Fruit fly (Drosophila melanogaster) S2 (cell line): ENCODE data around the gene Scgdelta.

Experiments
- CG8478 ChIP-seq: fragments of >200 bp; optimal IDR thresholded peaks from 2 replicates; lab custom pipeline; 2018
- CTCF ChIP-seq, 2 experiments: fragments of >200 bp; optimal IDR thresholded peaks; 2 replicates each; lab custom pipeline; 2018

The Scgdelta gene

dm6 chrX:1753938-1754566 is at the start of gene Scgdelta:
Gene Scgdelta, minus strand, starts transcription at chrX:1754065.
- TF ChIP-seq CG8478 (lab: Kevin White, UChicago): no peak
- no peak for TF ChIP-seq CTCF (optimal IDR thresholded peaks at IDR 0.05; lab: Kevin White, UChicago)

dm6 chrX:1793793-1794358 is 40.0 kb upstream of the Scgdelta start:
- TF ChIP-seq CTCF (optimal IDR thresholded peaks at IDR 0.05; lab: Kevin White, UChicago) (no peak), CG8478 (lab: Kevin White, UChicago) (no peak)

dm6 chrX:1789266-1789665 is 35.4 kb upstream of the Scgdelta start, which contains the start of gene CG32806:
Gene CG32806, plus strand, starts transcription at chrX:1789566.
- TF ChIP-seq CG8478 (lab: Kevin White, UChicago) (no peak), CTCF (optimal IDR thresholded peaks at IDR 0.05; lab: Kevin White, UChicago) (no peak)

DNA sequence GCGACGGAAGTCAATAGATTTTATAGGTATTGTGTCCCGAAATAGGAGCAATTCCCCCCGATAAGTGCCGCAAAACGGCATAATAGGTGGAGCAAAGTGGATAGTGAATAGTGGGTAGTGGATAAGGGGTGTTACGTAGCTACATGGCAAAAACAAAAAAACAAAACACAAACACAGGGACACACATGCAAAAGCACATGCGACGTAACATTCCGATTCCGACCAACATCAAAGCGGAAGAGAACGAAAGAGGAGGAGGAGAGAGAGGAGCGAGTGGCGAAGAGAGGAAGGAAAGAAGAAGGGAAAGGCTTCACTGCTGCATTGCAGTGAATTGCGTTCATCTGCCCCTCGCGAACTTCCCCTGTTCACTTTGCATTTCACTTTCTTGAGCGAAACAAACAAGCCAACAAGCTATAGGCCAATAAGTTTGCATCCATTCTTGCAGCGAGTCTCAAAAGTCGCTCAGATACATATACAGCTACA is 20.5 kb upstream of the Scgdelta start:
- TF ChIP-seq CTCF (optimal IDR thresholded peaks at IDR 0.05; lab: Kevin White, UChicago): no peak
- no peak for TF ChIP-seq CG8478 (lab: Kevin White, UChicago)

- no peak for TF ChIP-seq CTCF (optimal IDR thresholded peaks at IDR 0.05; lab: Kevin White, UChicago)
- no peak for TF ChIP-seq CG8478 (lab: Kevin White, UChicago)
Measured at dm6 chrX:1773532-1774346, 19.9 kb upstream of the Scgdelta start, which contains the start of the genes prage and Adar. Gene prage, plus strand, starts transcription at chrX:1773719. Gene Adar, plus strand, starts transcription at chrX:1773725.

- TF ChIP-seq CTCF (optimal IDR thresholded peaks at IDR 0.05; lab: Kevin White, UChicago): peak; percentile 95 to 97
- TF ChIP-seq CG8478 (lab: Kevin White, UChicago): no peak
Measured at dm6 chrX:1772626-1773025, 18.8 kb upstream of the Scgdelta start.

dm6 chrX:1735083-1735482 is 18.8 kb downstream of the Scgdelta start:
- TF ChIP-seq CG8478 (lab: Kevin White, UChicago) (no peak), CTCF (optimal IDR thresholded peaks at IDR 0.05; lab: Kevin White, UChicago) (no peak)

- TF ChIP-seq CG8478 (lab: Kevin White, UChicago) (no peak), CTCF (optimal IDR thresholded peaks at IDR 0.05; lab: Kevin White, UChicago) (no peak)
Measured at dm6 chrX:1714874-1715273, 39.0 kb downstream of the Scgdelta start.

DNA sequence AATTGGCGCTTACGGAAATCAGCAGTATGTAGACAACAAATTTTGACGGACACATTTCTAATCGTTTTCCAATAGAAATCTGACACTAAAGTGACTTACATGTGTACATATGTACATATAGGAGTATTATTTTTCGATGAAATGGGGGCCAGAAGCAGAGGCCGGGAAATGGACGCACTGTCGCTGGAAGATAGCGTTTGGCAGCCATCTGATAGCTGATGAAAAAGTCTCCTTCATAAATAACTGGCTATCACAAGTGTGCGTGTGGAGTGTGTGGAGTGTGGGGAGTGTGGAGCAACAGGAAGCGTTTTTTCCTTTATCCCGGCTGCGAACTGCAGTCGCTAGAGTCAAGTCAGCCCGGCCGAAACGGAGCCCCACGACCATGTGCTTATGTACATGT is 43.8 kb downstream of the Scgdelta start, which contains the start of gene CG3795:
Gene CG3795, minus strand, starts transcription at position 101 of the 400 bp plus-strand sequence.
- TF ChIP-seq CG8478 (lab: Kevin White, UChicago) (no peak), CTCF (optimal IDR thresholded peaks at IDR 0.05; lab: Kevin White, UChicago) (no peak)

DNA sequence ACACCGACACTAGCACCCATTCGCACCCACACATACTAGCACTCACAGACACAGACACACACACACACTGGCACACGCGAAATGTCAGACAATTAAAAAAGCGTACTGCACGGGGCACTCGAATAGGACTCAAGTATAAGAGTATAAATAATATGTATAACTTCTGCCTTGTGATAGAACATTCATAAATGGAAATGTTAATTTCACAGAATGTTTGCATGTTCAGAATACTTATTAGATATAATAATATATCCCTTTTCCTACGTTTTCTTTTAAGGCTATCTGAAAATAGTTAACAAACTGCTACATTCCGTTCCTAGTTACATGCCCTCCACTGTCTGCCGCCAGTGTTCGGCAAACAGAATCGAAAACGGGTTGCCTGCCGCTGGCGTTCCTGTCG is 47.9 kb downstream of the Scgdelta start:
- TF ChIP-seq CG8478 (lab: Kevin White, UChicago) (no peak), CTCF (optimal IDR thresholded peaks at IDR 0.05; lab: Kevin White, UChicago) (no peak)

DNA sequence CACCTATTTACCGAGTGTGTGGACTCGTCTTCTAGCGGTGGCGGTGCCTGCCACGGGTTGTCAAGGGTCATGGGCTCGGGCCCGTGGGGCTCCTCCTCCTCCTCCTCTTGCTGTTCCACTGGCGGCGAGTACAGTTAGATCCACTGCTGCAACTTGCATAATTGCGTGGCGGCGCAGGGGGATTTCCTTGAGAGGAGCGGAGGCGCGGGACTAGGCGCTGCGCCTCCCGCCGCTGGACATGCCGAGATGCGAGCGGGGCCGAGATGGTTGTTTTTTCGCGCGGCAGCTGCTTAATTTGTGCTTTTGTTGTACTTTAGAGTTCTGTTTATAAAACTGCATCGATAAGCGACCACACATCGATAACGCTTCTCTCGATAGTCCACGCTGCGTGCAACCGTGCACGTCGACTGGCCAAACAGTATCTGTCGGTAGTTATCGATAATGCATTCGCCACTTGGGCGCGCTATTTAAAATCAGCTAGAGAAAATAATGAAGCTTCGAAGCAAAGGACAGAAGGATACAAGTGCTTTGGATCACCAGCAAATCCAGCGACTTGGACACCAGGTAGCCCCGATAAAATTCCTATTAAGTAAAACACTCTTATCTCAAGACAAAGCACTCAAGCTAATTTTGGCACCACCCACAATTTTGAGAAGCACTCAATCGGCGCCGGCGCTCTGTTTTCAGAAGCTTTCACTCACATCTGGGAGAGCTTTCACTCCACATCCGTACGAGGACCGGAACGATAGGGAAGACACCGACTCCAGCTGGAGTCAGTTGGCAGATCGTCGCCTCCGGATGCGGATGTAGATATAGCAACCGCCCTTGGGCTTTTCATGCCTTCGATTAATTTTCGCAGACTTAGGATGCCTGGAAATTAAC is 58.1 kb downstream of the Scgdelta start, which contains the start of gene a6:
Gene a6, minus strand, starts transcription at position 361 of the 882 bp plus-strand sequence.
- TF ChIP-seq CG8478 (lab: Kevin White, UChicago): no peak
- peak in 1 of 2 experiments; percentile 2 for TF ChIP-seq CTCF (optimal IDR thresholded peaks at IDR 0.05; lab: Kevin White, UChicago)

dm6 chrX:1692553-1692952 is 61.3 kb downstream of the Scgdelta start, which contains the start of gene CG32809:
Gene CG32809, minus strand, starts transcription at chrX:1692768.
- TF ChIP-seq CTCF (optimal IDR thresholded peaks at IDR 0.05; lab: Kevin White, UChicago) (no peak), CG8478 (lab: Kevin White, UChicago) (no peak)

DNA sequence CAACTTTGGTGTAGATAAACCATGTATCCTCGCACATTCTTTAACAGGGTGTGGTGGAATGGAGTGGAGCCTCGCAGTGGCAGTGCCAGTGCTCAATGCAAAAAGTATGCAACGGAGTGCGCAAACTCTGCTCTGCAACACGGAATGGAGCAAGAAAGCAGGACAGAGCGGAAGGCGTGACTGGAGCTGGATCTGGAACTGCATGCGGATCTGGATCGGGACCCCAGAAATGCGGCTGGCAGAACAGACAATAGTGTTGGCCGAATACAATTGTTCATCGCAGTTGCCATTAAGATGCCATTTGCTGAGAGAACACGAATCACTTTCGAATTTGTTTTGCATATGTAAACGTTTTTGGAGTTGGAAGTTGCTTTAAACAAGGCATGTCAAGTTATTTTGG is 62.4 kb downstream of the Scgdelta start:
- TF ChIP-seq CTCF (optimal IDR thresholded peaks at IDR 0.05; lab: Kevin White, UChicago) (no peak), CG8478 (lab: Kevin White, UChicago) (no peak)

- TF ChIP-seq CG8478 (lab: Kevin White, UChicago): no peak
- no peak for TF ChIP-seq CTCF (optimal IDR thresholded peaks at IDR 0.05; lab: Kevin White, UChicago)
Measured at dm6 chrX:1686305-1686704, 67.6 kb downstream of the Scgdelta start, which contains the start of gene b6. Gene b6, plus strand, starts transcription at chrX:1686624.
